Fruit fly (Drosophila melanogaster) whole organism, embryonic: ENCODE results near the gene dib.
A peak's percentile ranks its signal among the peaks of the same experiment; 100 is the strongest.

Experiments used
- ATbp ChIP-seq: fragments of 200-800 bp; sonication (Bioruptor generic); optimal IDR thresholded peaks from 2 replicates; lab custom pipeline; 2017; ENCODE audit warnings: missing biosample characterization, mild to moderate bottlenecking, missing genetic modification characterization, missing genetic modification reagents
- Atf3 ChIP-seq: fragments of 200-800 bp; sonication (Bioruptor generic); optimal IDR thresholded peaks from 3 replicates; lab custom pipeline; 2016; ENCODE audit warnings: missing biosample characterization, missing genetic modification characterization
- CG1024 ChIP-seq: fragments of 200-800 bp; sonication (Bioruptor generic); IDR thresholded peaks from 2 replicates; pipeline ENCODE4 v1.3.6; 2022; ENCODE audit warnings: missing biosample characterization, missing genetic modification characterization
- CG10274 ChIP-seq: fragments of 200-800 bp; sonication (Bioruptor generic); optimal IDR thresholded peaks from 3 replicates; lab custom pipeline; 2017; ENCODE audit warnings: missing biosample characterization, mild to moderate bottlenecking, missing genetic modification characterization
- CG11085 ChIP-seq: fragments of 200-800 bp; sonication (Bioruptor generic); IDR thresholded peaks from 2 replicates; pipeline ENCODE4 v1.3.6; 2022; ENCODE audit warnings: missing biosample characterization, missing genetic modification characterization
- CG1233 ChIP-seq: fragments of 200-800 bp; sonication (Bioruptor generic); optimal IDR thresholded peaks from 4 replicates; lab custom pipeline; 2018; ENCODE audit warnings: missing biosample characterization, mild to moderate bottlenecking, missing genetic modification characterization
- CG1529 ChIP-seq: fragments of 200-800 bp; sonication (Bioruptor generic); optimal IDR thresholded peaks from 3 replicates; lab custom pipeline; 2018; ENCODE audit warnings: missing biosample characterization, missing genetic modification characterization
- CG15696 ChIP-seq: fragments of 200-800 bp; sonication (Bioruptor generic); optimal IDR thresholded peaks from 2 replicates; lab custom pipeline; 2019; ENCODE audit warnings: missing biosample characterization, mild to moderate bottlenecking, missing genetic modification characterization, moderate library complexity
- CG1603 ChIP-seq: fragments of 200-800 bp; sonication (Bioruptor generic); optimal IDR thresholded peaks from 2 replicates; lab custom pipeline; 2019; ENCODE audit warnings: missing biosample characterization, mild to moderate bottlenecking, missing genetic modification characterization, moderate library complexity
- CG16863 ChIP-seq: fragments of 200-800 bp; sonication (Bioruptor generic); optimal IDR thresholded peaks from 3 replicates; lab custom pipeline; 2016; ENCODE audit warnings: missing biosample characterization, missing genetic modification characterization
- CG30020 ChIP-seq: fragments of 200-800 bp; optimal IDR thresholded peaks from 2 replicates; lab custom pipeline; 2019; ENCODE audit warnings: missing biosample characterization, mild to moderate bottlenecking, missing genetic modification characterization, moderate library complexity
- CG3847 ChIP-seq: fragments of 200-800 bp; sonication (Bioruptor generic); IDR thresholded peaks from 2 replicates; pipeline ENCODE4 v1.3.6; 2022; ENCODE audit warnings: missing biosample characterization, missing genetic modification characterization
- CG5180 ChIP-seq: fragments of 200-800 bp; sonication (Bioruptor generic); optimal IDR thresholded peaks from 3 replicates; lab custom pipeline; 2017; ENCODE audit warnings: missing biosample characterization, missing genetic modification characterization, mild to moderate bottlenecking, moderate library complexity, missing genetic modification reagents
- CG5245 ChIP-seq: fragments of 200-800 bp; sonication (Bioruptor generic); optimal IDR thresholded peaks from 3 replicates; lab custom pipeline; 2016; ENCODE audit warnings: missing biosample characterization, missing genetic modification characterization
- CG5953 ChIP-seq: fragments of 200-800 bp; sonication (Bioruptor generic); IDR thresholded peaks from 2 replicates; pipeline ENCODE4 v1.3.6; 2022; ENCODE audit warnings: missing biosample characterization, missing genetic modification characterization
- CG6175 ChIP-seq: fragments of 200-800 bp; sonication (Bioruptor generic); IDR thresholded peaks from 3 replicates; pipeline ENCODE4 v1.3.6; 2022; ENCODE audit warnings: missing biosample characterization, missing genetic modification characterization
- CG6683 ChIP-seq: fragments of 200-800 bp; sonication (Bioruptor generic); optimal IDR thresholded peaks from 2 replicates; lab custom pipeline; 2017; ENCODE audit warnings: missing biosample characterization, mild to moderate bottlenecking, missing genetic modification characterization, missing genetic modification reagents
- CG7357 ChIP-seq: fragments of 200-800 bp; sonication (Bioruptor generic); IDR thresholded peaks from 3 replicates; pipeline ENCODE4 v1.3.6; 2022; ENCODE audit warnings: missing biosample characterization, missing genetic modification characterization
- CG7786 ChIP-seq: fragments of 200-800 bp; sonication (Bioruptor generic); optimal IDR thresholded peaks from 2 replicates; lab custom pipeline; 2016; ENCODE audit warnings: missing biosample characterization, missing genetic modification characterization
- CG8388 ChIP-seq: fragments of 200-800 bp; sonication (Bioruptor generic); optimal IDR thresholded peaks from 2 replicates; lab custom pipeline; 2019; ENCODE audit warnings: missing biosample characterization, mild to moderate bottlenecking, missing genetic modification characterization, moderate library complexity
- CG8478 ChIP-seq: fragments of >200 bp; optimal IDR thresholded peaks from 2 replicates; lab custom pipeline; 2018
- CG9215 ChIP-seq: fragments of 200-800 bp; sonication (Bioruptor generic); IDR thresholded peaks from 2 replicates; pipeline ENCODE4 v1.3.6; 2022; ENCODE audit warnings: missing biosample characterization, missing genetic modification characterization
- Lim3 ChIP-seq: fragments of 200-800 bp; sonication (Bioruptor generic); IDR thresholded peaks from 2 replicates; pipeline ENCODE4 v1.3.6; 2022; ENCODE audit warnings: missing biosample characterization, missing genetic modification characterization
- Lpt ChIP-seq: fragments of >200 bp; optimal IDR thresholded peaks from 2 replicates; lab custom pipeline; 2018; ENCODE audit warnings: missing biosample characterization, missing genetic modification characterization
- Xbp1 ChIP-seq: fragments of 200-800 bp; sonication (Bioruptor generic); optimal IDR thresholded peaks from 3 replicates; lab custom pipeline; 2016; ENCODE audit warnings: missing biosample characterization, mild to moderate bottlenecking, missing genetic modification characterization
- ato ChIP-seq: fragments of 200-800 bp; sonication (Bioruptor generic); IDR thresholded peaks from 2 replicates; pipeline ENCODE4 v1.3.6; 2022; ENCODE audit warnings: missing biosample characterization, missing genetic modification characterization; ENCODE audit not compliant: partially characterized antibody
- cad ChIP-seq: fragments of >200 bp; optimal IDR thresholded peaks from 2 replicates; lab custom pipeline; 2017; ENCODE audit warnings: missing biosample characterization, missing genetic modification characterization
- chif ChIP-seq, 2 experiments: fragments of 200-800 bp; sonication (Bioruptor generic); optimal IDR thresholded peaks; 3 replicates each; lab custom pipeline; 2016; ENCODE audit warnings: missing biosample characterization in 2 of 2, missing genetic modification characterization in 2 of 2
- grn ChIP-seq: fragments of 200-800 bp; sonication (Bioruptor generic); optimal IDR thresholded peaks from 3 replicates; lab custom pipeline; 2017; ENCODE audit warnings: missing biosample characterization, missing genetic modification characterization
- gro ChIP-seq: fragments of 200-800 bp; sonication (Bioruptor generic); optimal IDR thresholded peaks from 2 replicates; lab custom pipeline; 2016; ENCODE audit warnings: missing biosample characterization, missing genetic modification characterization
- her ChIP-seq: fragments of 200-800 bp; sonication (Bioruptor generic); optimal IDR thresholded peaks from 2 replicates; lab custom pipeline; 2016; ENCODE audit warnings: missing biosample characterization, missing genetic modification characterization
- ind ChIP-seq: fragments of 200-800 bp; sonication (Bioruptor generic); optimal IDR thresholded peaks from 3 replicates; lab custom pipeline; 2016; ENCODE audit warnings: missing biosample characterization, missing genetic modification characterization
- lab ChIP-seq: fragments of 200-800 bp; sonication (Bioruptor generic); optimal IDR thresholded peaks from 3 replicates; lab custom pipeline; 2017; ENCODE audit warnings: missing biosample characterization, missing genetic modification characterization, mild to moderate bottlenecking, moderate library complexity, missing genetic modification reagents
- p53 ChIP-seq: fragments of 200-800 bp; sonication (Bioruptor generic); optimal IDR thresholded peaks from 2 replicates; lab custom pipeline; 2016; ENCODE audit warnings: missing biosample characterization, missing genetic modification characterization
- peb ChIP-seq: fragments of 200-800 bp; sonication (Bioruptor generic); IDR thresholded peaks from 2 replicates; pipeline ENCODE4 v1.3.6; 2022; ENCODE audit warnings: missing biosample characterization, missing genetic modification characterization
- phol ChIP-seq: fragments of 200-800 bp; sonication (Bioruptor generic); optimal IDR thresholded peaks from 3 replicates; lab custom pipeline; 2018; ENCODE audit warnings: missing biosample characterization, mild to moderate bottlenecking, missing genetic modification characterization, moderate library complexity
- ro ChIP-seq: fragments of 200-800 bp; sonication (Bioruptor generic); IDR thresholded peaks from 2 replicates; pipeline ENCODE4 v1.3.6; 2022; ENCODE audit warnings: missing biosample characterization, missing genetic modification characterization
- run ChIP-seq: fragments of 200-800 bp; sonication (Bioruptor generic); optimal IDR thresholded peaks from 3 replicates; lab custom pipeline; 2018; ENCODE audit warnings: missing biosample characterization, mild to moderate bottlenecking, missing genetic modification characterization
- salm ChIP-seq: fragments of 200-800 bp; sonication (Bioruptor generic); optimal IDR thresholded peaks from 2 replicates; lab custom pipeline; 2018; ENCODE audit warnings: missing biosample characterization, mild to moderate bottlenecking, missing genetic modification characterization
- sim ChIP-seq: fragments of 200-800 bp; sonication (Bioruptor generic); IDR thresholded peaks from 2 replicates; pipeline ENCODE4 v1.3.6; 2022; ENCODE audit warnings: missing biosample characterization, missing genetic modification characterization
- sima ChIP-seq: fragments of 200-800 bp; sonication (Bioruptor generic); optimal IDR thresholded peaks from 2 replicates; lab custom pipeline; 2016; ENCODE audit warnings: missing biosample characterization, missing genetic modification characterization
- so ChIP-seq: fragments of 200-800 bp; sonication (Bioruptor generic); IDR thresholded peaks from 3 replicates; pipeline ENCODE4 v1.3.6; 2022; ENCODE audit warnings: missing biosample characterization, missing genetic modification characterization
- stwl ChIP-seq: fragments of 200-800 bp; sonication (Bioruptor generic); optimal IDR thresholded peaks from 3 replicates; lab custom pipeline; 2018; ENCODE audit warnings: missing biosample characterization, mild to moderate bottlenecking, missing genetic modification characterization, moderate library complexity
- trem ChIP-seq: fragments of 200-800 bp; optimal IDR thresholded peaks from 3 replicates; lab custom pipeline; 2019; ENCODE audit warnings: missing biosample characterization, mild to moderate bottlenecking, missing genetic modification characterization, moderate library complexity
- ttk ChIP-seq: fragments of 200-800 bp; sonication (Bioruptor generic); IDR thresholded peaks from 2 replicates; pipeline ENCODE4 v2.1.2; 2022; ENCODE audit warnings: missing biosample characterization, missing genetic modification characterization
- twi ChIP-seq: fragments of 200-800 bp; optimal IDR thresholded peaks from 2 replicates; lab custom pipeline; 2019; ENCODE audit warnings: missing biosample characterization, mild to moderate bottlenecking, missing genetic modification characterization, moderate library complexity
- unc-4 ChIP-seq: fragments of 200-800 bp; sonication (Bioruptor generic); IDR thresholded peaks from 2 replicates; pipeline ENCODE4 v1.3.6; 2022; ENCODE audit warnings: missing biosample characterization, missing genetic modification characterization; ENCODE audit not compliant: partially characterized antibody
- vnd ChIP-seq: fragments of 200-800 bp; sonication (Bioruptor generic); IDR thresholded peaks from 3 replicates; pipeline ENCODE4 v1.3.6; 2022; ENCODE audit warnings: missing biosample characterization, missing genetic modification characterization; ENCODE audit not compliant: partially characterized antibody
- zf30C ChIP-seq: fragments of 200-800 bp; sonication (Bioruptor generic); optimal IDR thresholded peaks from 3 replicates; lab custom pipeline; 2018; ENCODE audit warnings: missing biosample characterization, mild to moderate bottlenecking, missing genetic modification characterization
- zfh1 ChIP-seq: fragments of 200-800 bp; sonication (Bioruptor generic); IDR thresholded peaks from 3 replicates; pipeline ENCODE4 v1.3.6; 2022; ENCODE audit warnings: missing biosample characterization, missing genetic modification characterization
- zfh2 ChIP-seq: fragments of 200-800 bp; sonication (Bioruptor generic); optimal IDR thresholded peaks from 2 replicates; lab custom pipeline; 2016; ENCODE audit warnings: missing biosample characterization, missing genetic modification characterization

Gene dib

dm6 chr3L:4102496-4103257, 40.6 kb downstream of the dib start, which contains the start of gene CG14995 (continued):
- TF ChIP-seq cad (GFP tag; lab: Kevin White, UChicago) (no peak), ro (no peak), CG7357 (GFP tag; lab: Robert Waterston, UW) (no peak), CG1603 (no peak), CG8478 (lab: Kevin White, UChicago) (no peak), salm (tag; lab: Kevin White, UChicago) (peak; percentile 21), twi (tag; lab: Kevin White, UChicago) (no peak), ttk (no peak), gro (GFP tag; lab: Kevin White, UChicago) (peak; percentile 24), p53 (GFP tag; lab: Kevin White, UChicago) (no peak), Lpt (GFP tag; lab: Kevin White, UChicago) (no peak), CG15696 (tag; lab: Kevin White, UChicago) (no peak), phol (no peak), CG5245 (GFP tag; lab: Kevin White, UChicago) (no peak), sima (no peak), unc-4 (GFP tag; lab: Robert Waterston, UW) (peak; percentile 72), CG5180 (GFP tag; lab: Kevin White, UChicago) (peak; percentile 51), her (GFP tag; lab: Kevin White, UChicago) (no peak), CG10274 (GFP tag; lab: Kevin White, UChicago) (no peak), CG1024 (GFP tag; lab: Robert Waterston, UW) (no peak), CG7786 (no peak), CG6175 (GFP tag; lab: Robert Waterston, UW) (no peak), Lim3 (GFP tag; lab: Robert Waterston, UW) (no peak), CG9215 (GFP tag; lab: Robert Waterston, UW) (no peak), CG16863 (GFP tag; lab: Kevin White, UChicago) (no peak), CG3847 (GFP tag; lab: Robert Waterston, UW) (no peak), grn (GFP tag; lab: Kevin White, UChicago) (no peak), CG1529 (GFP tag; lab: Kevin White, UChicago) (no peak), stwl (tag; lab: Kevin White, UChicago) (peak; percentile 56), CG6683 (GFP tag; lab: Kevin White, UChicago) (no peak), Atf3 (GFP tag; lab: Kevin White, UChicago) (no peak), zfh2 (GFP tag; lab: Kevin White, UChicago) (no peak), peb (GFP tag; lab: Robert Waterston, UW) (no peak), ind (no peak), CG30020 (tag; lab: Kevin White, UChicago) (no peak), CG5953 (no peak), vnd (GFP tag; lab: Robert Waterston, UW) (peak; percentile 63; the same call in 2 of the 3 replicates), run (no peak), CG1233 (GFP tag; lab: Kevin White, UChicago) (no peak), sim (GFP tag; lab: Robert Waterston, UW) (no peak), trem (tag; lab: Kevin White, UChicago) (no peak), CG11085 (no peak), ATbp (GFP tag; lab: Kevin White, UChicago) (no peak), Xbp1 (GFP tag; lab: Kevin White, UChicago) (no peak), so (GFP tag; lab: Robert Waterston, UW) (no peak), ato (GFP tag; lab: Robert Waterston, UW) (peak; percentile 33; the same call in 1 of the 2 replicates), lab (peak; percentile 67), zfh1 (GFP tag; lab: Robert Waterston, UW) (no peak), chif (GFP tag; optimal IDR thresholded peaks at IDR 0.05; lab: Kevin White, UChicago) (no peak), CG8388 (GFP tag; lab: Kevin White, UChicago) (no peak), zf30C (GFP tag; lab: Kevin White, UChicago) (no peak)
